Worm (Caenorhabditis elegans) whole organism, L4 larva: ENCODE measurements around the gene ceh-93.

Experiments used
- T20F7.1 ChIP-seq: fragments of 200-800 bp; sonication (Bioruptor generic); optimal IDR thresholded peaks from 2 replicates; lab custom pipeline; 2018; ENCODE audit warnings: mild to moderate bottlenecking, missing genetic modification characterization, missing compliant biosample characterization
- T26A8.4 ChIP-seq: fragments of 200-800 bp; sonication (Bioruptor generic); IDR thresholded peaks from 2 replicates; pipeline ENCODE4 v1.3.6; 2022; ENCODE audit warnings: missing genetic modification characterization, missing compliant biosample characterization
- Y105C5A.15 ChIP-seq: fragments of 200-800 bp; sonication (Bioruptor generic); IDR thresholded peaks from 2 replicates; pipeline ENCODE4 v1.3.6; 2022; ENCODE audit warnings: missing genetic modification characterization, missing compliant biosample characterization
- Y48G9A.11 ChIP-seq: fragments of 200-800 bp; sonication (Bioruptor generic); IDR thresholded peaks from 2 replicates; pipeline ENCODE4 v1.3.6; 2022; ENCODE audit warnings: missing genetic modification reagents, missing genetic modification characterization, missing compliant biosample characterization
- aha-1 ChIP-seq: fragments of 150-350 bp; peaks from one replicate; lab custom pipeline; 2014; ENCODE audit warnings: missing biosample characterization, missing genetic modification characterization
- attf-4 ChIP-seq: sonication (generic microtip); optimal IDR thresholded peaks from 3 replicates; lab custom pipeline; 2017; ENCODE audit warnings: missing biosample characterization, missing genetic modification characterization
- ceh-82 ChIP-seq: sonication (generic microtip); optimal IDR thresholded peaks from 2 replicates; lab custom pipeline; 2017; ENCODE audit warnings: missing biosample characterization, missing genetic modification characterization
- ces-1 ChIP-seq: fragments of 150-350 bp; sonication (generic microtip); optimal IDR thresholded peaks from 4 replicates; lab custom pipeline; 2014; ENCODE audit warnings: missing biosample characterization, missing genetic modification reagents, missing genetic modification characterization
- cey-2 ChIP-seq: sonication (generic microtip); optimal IDR thresholded peaks from 3 replicates; lab custom pipeline; 2017; ENCODE audit warnings: missing genetic modification characterization, mild to moderate bottlenecking, missing compliant biosample characterization, antibody characterized with exemption, borderline replicate concordance; ENCODE audit not compliant: insufficient read depth
- daf-12 ChIP-seq: fragments of 150-350 bp; optimal IDR thresholded peaks from 2 replicates; lab custom pipeline; 2014; ENCODE audit warnings: missing biosample characterization, missing genetic modification reagents, missing genetic modification characterization
- daf-16 ChIP-seq, 3 experiments: sonication (generic microtip); optimal IDR thresholded peaks; 2 replicates each; lab custom pipeline; 2016 to 2017; ENCODE audit warnings: missing genetic modification characterization in 3 of 3, missing genetic modification reagents in 3 of 3, mild to moderate bottlenecking in 2 of 3, missing compliant biosample characterization in 2 of 3, missing biosample characterization in 1 of 3, moderate library complexity in 1 of 3
- daf-19 ChIP-seq: fragments of 200-800 bp; sonication (Bioruptor generic); conservative IDR thresholded peaks from 2 replicates; pipeline ENCODE4 v1.3.6; 2022; ENCODE audit warnings: missing genetic modification characterization, missing compliant biosample characterization
- dmd-6 ChIP-seq: fragments of 200-800 bp; sonication (Bioruptor generic); IDR thresholded peaks from 2 replicates; pipeline ENCODE4 v1.3.6; 2022; ENCODE audit warnings: missing genetic modification reagents, missing genetic modification characterization, missing compliant biosample characterization
- dpl-1 ChIP-seq: fragments of 150-350 bp; optimal IDR thresholded peaks from 2 replicates; lab custom pipeline; 2014; ENCODE audit warnings: missing biosample characterization, missing genetic modification reagents, missing genetic modification characterization
- duxl-1 ChIP-seq: sonication (generic microtip); optimal IDR thresholded peaks from 2 replicates; lab custom pipeline; 2016; ENCODE audit warnings: mild to moderate bottlenecking, missing genetic modification characterization, moderate library complexity, missing compliant biosample characterization; ENCODE audit not compliant: poor library complexity
- fkh-10 ChIP-seq: fragments of 150-350 bp; optimal IDR thresholded peaks from 2 replicates; lab custom pipeline; 2014; ENCODE audit warnings: missing biosample characterization, missing genetic modification reagents, missing genetic modification characterization
- hif-1 ChIP-seq, 2 experiments: sonication (generic microtip); optimal IDR thresholded peaks; 2 replicates each; lab custom pipeline; 2016 to 2017; ENCODE audit warnings: missing compliant biosample characterization in 2 of 2, missing genetic modification characterization in 2 of 2, missing genetic modification reagents in 2 of 2, missing genotype in 2 of 2, mild to moderate bottlenecking in 1 of 2
- hmg-1.1 ChIP-seq: fragments of 200-800 bp; sonication (Bioruptor generic); IDR thresholded peaks from 2 replicates; pipeline ENCODE4 v1.3.6; 2022; ENCODE audit warnings: missing genetic modification reagents, missing genetic modification characterization, missing compliant biosample characterization
- lim-7 ChIP-seq: fragments of 200-800 bp; sonication (Bioruptor generic); IDR thresholded peaks from 2 replicates; pipeline ENCODE4 v1.3.6; 2022; ENCODE audit warnings: missing genetic modification characterization, missing compliant biosample characterization
- madf-5 ChIP-seq, 2 experiments: fragments of 200-800 bp; sonication (Bioruptor generic); IDR thresholded peaks; 2 replicates each; pipeline ENCODE4 v1.3.6; 2022; ENCODE audit warnings: missing compliant biosample characterization in 2 of 2, missing genetic modification characterization in 2 of 2
- madf-9 ChIP-seq: fragments of 200-800 bp; sonication (Bioruptor generic); conservative IDR thresholded peaks from 2 replicates; pipeline ENCODE4 v1.3.6; 2022; ENCODE audit warnings: missing genetic modification reagents, missing genetic modification characterization, missing compliant biosample characterization
- mdl-1 ChIP-seq, 2 experiments: fragments of 150-350 bp in 1 of 2; sonication (generic microtip) in 1 of 2; optimal IDR thresholded peaks; 2 replicates each; lab custom pipeline; 2014 to 2017; ENCODE audit warnings: missing biosample characterization in 2 of 2, missing genetic modification characterization in 2 of 2
- mdt-29 ChIP-seq: fragments of 200-800 bp; sonication (Bioruptor generic); IDR thresholded peaks from 2 replicates; pipeline ENCODE4 v1.3.6; 2022; ENCODE audit warnings: missing genetic modification reagents, missing genetic modification characterization, missing compliant biosample characterization
- mxl-3 ChIP-seq: fragments of 200-800 bp; sonication (Bioruptor generic); optimal IDR thresholded peaks from 2 replicates; lab custom pipeline; 2018; ENCODE audit warnings: mild to moderate bottlenecking, missing genetic modification characterization, missing compliant biosample characterization
- nhr-10 ChIP-seq: fragments of 150-350 bp; optimal IDR thresholded peaks from 2 replicates; lab custom pipeline; 2014; ENCODE audit warnings: missing biosample characterization, missing genetic modification characterization
- nhr-11 ChIP-seq: fragments of 150-350 bp; optimal IDR thresholded peaks from 2 replicates; lab custom pipeline; 2014; ENCODE audit warnings: missing biosample characterization, missing genetic modification characterization
- nhr-42 ChIP-seq: fragments of 200-800 bp; sonication (Bioruptor generic); IDR thresholded peaks from 2 replicates; pipeline ENCODE4 v1.3.6; 2022; ENCODE audit warnings: missing genetic modification characterization, missing compliant biosample characterization
- nhr-6 ChIP-seq: fragments of 150-350 bp; optimal IDR thresholded peaks from 2 replicates; lab custom pipeline; 2014; ENCODE audit warnings: missing biosample characterization, missing genetic modification characterization
- pqm-1 ChIP-seq: sonication (generic microtip); optimal IDR thresholded peaks from 2 replicates; lab custom pipeline; 2017; ENCODE audit warnings: missing biosample characterization, missing genetic modification characterization
- saeg-2 ChIP-seq: fragments of 200-800 bp; sonication (Bioruptor generic); IDR thresholded peaks from 2 replicates; pipeline ENCODE4 v1.3.6; 2022; ENCODE audit warnings: missing genetic modification reagents, missing genetic modification characterization, missing compliant biosample characterization
- set-16 ChIP-seq: fragments of 200-800 bp; sonication (Bioruptor generic); IDR thresholded peaks from 2 replicates; pipeline ENCODE4 v1.3.6; 2022; ENCODE audit warnings: missing genetic modification reagents, missing genetic modification characterization, missing compliant biosample characterization
- spr-1 ChIP-seq: sonication (generic microtip); optimal IDR thresholded peaks from 2 replicates; lab custom pipeline; 2016; ENCODE audit warnings: mild to moderate bottlenecking, missing genetic modification characterization, missing compliant biosample characterization
- spr-3 ChIP-seq: fragments of 200-800 bp; sonication (Bioruptor generic); optimal IDR thresholded peaks from 2 replicates; lab custom pipeline; 2018; ENCODE audit warnings: mild to moderate bottlenecking, missing genetic modification characterization, missing compliant biosample characterization
- tag-97 ChIP-seq: fragments of 200-800 bp; sonication (Bioruptor generic); IDR thresholded peaks from 2 replicates; pipeline ENCODE4 v1.3.6; 2022; ENCODE audit warnings: missing genetic modification characterization, missing compliant biosample characterization
- tra-1 ChIP-seq: fragments of 200-800 bp; sonication (Bioruptor generic); IDR thresholded peaks from 2 replicates; pipeline ENCODE4 v1.3.6; 2022; ENCODE audit warnings: missing genetic modification reagents, missing genetic modification characterization, missing compliant biosample characterization
- unc-130 ChIP-seq: sonication (generic microtip); optimal IDR thresholded peaks from 2 replicates; lab custom pipeline; 2016; ENCODE audit warnings: missing genetic modification reagents, missing genetic modification characterization, missing compliant biosample characterization
- unc-39 ChIP-seq: sonication (generic microtip); optimal IDR thresholded peaks from 2 replicates; lab custom pipeline; 2017; ENCODE audit warnings: missing biosample characterization, missing genetic modification characterization
- zip-11 ChIP-seq: fragments of 200-800 bp; sonication (Bioruptor generic); IDR thresholded peaks from 2 replicates; pipeline ENCODE4 v1.3.6; 2022; ENCODE audit warnings: missing genetic modification characterization, missing compliant biosample characterization

ceh-93 gene

ce11 chrX:431596-431995, 43.0 kb upstream of the ceh-93 start:
- TF ChIP-seq madf-9 (GFP tag; lab: Robert Waterston, UW) (no peak), fkh-10 (no peak), T26A8.4 (GFP tag; lab: Robert Waterston, UW) (no peak), lim-7 (GFP tag; lab: Robert Waterston, UW) (0 out of 2 replicates have a peak, but pooled peaks have one; percentile 9), Y105C5A.15 (GFP tag; lab: Robert Waterston, UW) (no peak), hif-1 (tag; optimal IDR thresholded peaks at IDR 0.05; lab: Kevin White, UChicago) (no peak), T20F7.1 (GFP tag; lab: Kevin White, UChicago) (no peak), nhr-11 (tag; lab: Kevin White, UChicago) (no peak), set-16 (peak; percentile 55), unc-39 (tag; lab: Kevin White, UChicago) (no peak)
- TF ChIP-seq, all 104 proteins: peak for 2

- TF ChIP-seq tag-97 (GFP tag; lab: Robert Waterston, UW) (no peak), nhr-42 (no peak), saeg-2 (GFP tag; lab: Robert Waterston, UW) (no peak), duxl-1 (tag; lab: Kevin White, UChicago) (no peak), pqm-1 (tag; lab: Kevin White, UChicago) (no peak), zip-11 (GFP tag; lab: Robert Waterston, UW) (no peak), spr-1 (tag; lab: Kevin White, UChicago) (no peak), ces-1 (no peak), attf-4 (tag; lab: Kevin White, UChicago) (no peak), unc-130 (GFP tag; lab: Kevin White, UChicago) (no peak), daf-19 (GFP tag; lab: Robert Waterston, UW) (no peak)
Measured at ce11 chrX:425535-425934, 36.9 kb upstream of the ceh-93 start, which contains the start of gene ZK1193.2. TSS of gene ZK1193.2 (minus strand) at chrX:425635.

ce11 chrX:423757-424156, 35.2 kb upstream of the ceh-93 start:
- TF ChIP-seq zip-11 (GFP tag; lab: Robert Waterston, UW) = no peak
- peak; percentile 60; the same call in 1 of the 2 replicates for TF ChIP-seq dmd-6 (GFP tag; lab: Robert Waterston, UW)
- TF ChIP-seq aha-1 (tag; lab: Kevin White, UChicago) = peak; percentile 51
- TF ChIP-seq, all 104 proteins: peak for 2

- TF ChIP-seq ceh-82 (no peak), aha-1 (tag; lab: Kevin White, UChicago) (no peak), daf-16 (GFP tag; optimal IDR thresholded peaks at IDR 0.05; lab: Kevin White, UChicago) (no peak), daf-16 (tag; optimal IDR thresholded peaks at IDR 0.05; lab: Kevin White, UChicago) (no peak), mxl-3 (GFP tag; lab: Kevin White, UChicago) (peak; percentile 15), tra-1 (0 out of 2 replicates have a peak, but pooled peaks have one; percentile 19), madf-9 (GFP tag; lab: Robert Waterston, UW) (peak; percentile 46; the same call in 1 of the 2 replicates), mdt-29 (0 out of 2 replicates have a peak, but pooled peaks have one; percentile 4), nhr-42 (no peak), ces-1 (no peak), Y48G9A.11 (GFP tag; lab: Robert Waterston, UW) (no peak), nhr-6 (no peak), set-16 (peak; percentile 97), hmg-1.1 (GFP tag; lab: Robert Waterston, UW) (0 out of 2 replicates have a peak, but pooled peaks have one; percentile 14), dpl-1 (GFP tag; lab: Kevin White, UChicago) (no peak), madf-5 (GFP tag; IDR thresholded peaks at IDR 0.05; lab: Robert Waterston, UW) (peak in 1 of 2 experiments; percentile 99; a peak in 2 of 4 replicates), mdl-1 (tag; optimal IDR thresholded peaks at IDR 0.05; lab: Kevin White, UChicago) (no peak), daf-19 (GFP tag; lab: Robert Waterston, UW) (no peak), spr-3 (GFP tag; lab: Kevin White, UChicago) (no peak), daf-12 (no peak), saeg-2 (GFP tag; lab: Robert Waterston, UW) (no peak), nhr-10 (tag; lab: Kevin White, UChicago) (no peak), cey-2 (tag; lab: Kevin White, UChicago) (no peak)
Measured at ce11 chrX:421785-422657, 33.4 kb upstream of the ceh-93 start.
